Worm (Caenorhabditis elegans): ENCODE data around the gene ZK856.16.

ZK856.16 gene

DNA sequence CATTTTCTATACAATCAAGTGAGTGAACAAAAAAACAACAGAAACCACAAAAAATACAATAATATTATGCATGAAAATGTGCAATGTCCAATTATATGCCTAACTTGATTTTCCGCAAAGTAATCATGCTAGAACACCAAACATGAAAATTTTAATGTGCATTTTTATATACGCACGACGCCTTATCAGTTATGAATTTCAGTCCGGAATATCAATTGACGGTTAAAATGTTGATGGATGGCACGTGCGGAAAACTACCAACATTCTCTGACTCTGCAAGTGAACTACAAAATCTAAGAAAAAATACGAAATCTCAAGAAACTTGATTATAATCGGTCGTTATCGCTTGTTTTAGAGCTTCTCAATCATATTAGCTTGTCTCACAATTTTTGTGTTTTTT lies 45.4 kb downstream of the ZK856.16 start:
- TF ChIP-seq sma-9 (GFP tag; optimal IDR thresholded peaks at IDR 0.05) (peak; percentile 36), sma-9 (tag; optimal IDR thresholded peaks at IDR 0.05) (no peak), R02D3.7 (tag; optimal IDR thresholded peaks at IDR 0.05) (no peak), skn-1 (tag; optimal IDR thresholded peaks at IDR 0.05) (no peak), crh-2 (tag; optimal IDR thresholded peaks at IDR 0.05) (no peak), fos-1 (tag; optimal IDR thresholded peaks at IDR 0.05) (peak; percentile 65), snpc-4 (tag; optimal IDR thresholded peaks at IDR 0.05) (no peak), ztf-4 (tag; optimal IDR thresholded peaks at IDR 0.05) (no peak), nhr-12 (tag; optimal IDR thresholded peaks at IDR 0.05) (no peak), unc-55 (GFP tag; optimal IDR thresholded peaks at IDR 0.05) (no peak), alr-1 (tag; optimal IDR thresholded peaks at IDR 0.05) (no peak), ama-1 (optimal IDR thresholded peaks at IDR 0.05) (no peak)

DNA sequence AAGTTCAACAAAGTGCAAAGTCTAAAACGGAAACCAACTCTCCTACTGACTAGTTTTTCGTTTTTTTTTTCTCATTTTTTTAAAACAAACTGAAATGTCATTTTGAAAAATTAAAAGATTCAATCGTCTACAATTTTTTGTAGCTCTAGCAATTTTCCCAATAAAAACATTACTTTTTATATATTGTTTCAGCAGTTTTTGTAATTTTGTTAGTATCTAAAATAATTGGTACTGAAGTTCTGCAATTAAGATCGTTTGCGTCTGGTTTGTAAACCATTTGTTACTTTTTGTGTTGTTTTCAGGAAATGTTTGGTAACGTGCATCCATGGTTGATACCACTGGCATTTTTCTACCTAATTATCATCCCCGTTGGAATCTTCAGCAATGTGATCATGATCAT lies 46.9 kb downstream of the ZK856.16 start, which contains the start of gene srsx-30:
TSS of gene srsx-30 (plus strand) at position 301 of the 400 bp plus-strand sequence.
- TF ChIP-seq ztf-1 (GFP tag; conservative IDR thresholded peaks at IDR 0.05) (no peak), aly-2 (tag; optimal IDR thresholded peaks at IDR 0.05) (no peak), crh-2 (tag; optimal IDR thresholded peaks at IDR 0.05) (no peak), R02D3.7 (tag; optimal IDR thresholded peaks at IDR 0.05) (no peak), Y55F3AM.14 (GFP tag; optimal IDR thresholded peaks at IDR 0.05) (no peak), nhr-23 (tag; optimal IDR thresholded peaks at IDR 0.05) (no peak), unc-55 (GFP tag; optimal IDR thresholded peaks at IDR 0.05) (no peak), ceh-16 (tag; optimal IDR thresholded peaks at IDR 0.05) (no peak), nhr-25 (tag; optimal IDR thresholded peaks at IDR 0.05) (no peak), nhr-77 (tag; optimal IDR thresholded peaks at IDR 0.05) (no peak), nhr-6 (tag; optimal IDR thresholded peaks at IDR 0.05) (no peak), egl-27 (tag; optimal IDR thresholded peaks at IDR 0.05) (no peak), C34F6.9 (tag; optimal IDR thresholded peaks at IDR 0.05) (no peak)

All from whole organism, L2 larva.